Fruit fly (Drosophila melanogaster): ENCODE measurements around the gene Icmt.

Icmt gene

DNA sequence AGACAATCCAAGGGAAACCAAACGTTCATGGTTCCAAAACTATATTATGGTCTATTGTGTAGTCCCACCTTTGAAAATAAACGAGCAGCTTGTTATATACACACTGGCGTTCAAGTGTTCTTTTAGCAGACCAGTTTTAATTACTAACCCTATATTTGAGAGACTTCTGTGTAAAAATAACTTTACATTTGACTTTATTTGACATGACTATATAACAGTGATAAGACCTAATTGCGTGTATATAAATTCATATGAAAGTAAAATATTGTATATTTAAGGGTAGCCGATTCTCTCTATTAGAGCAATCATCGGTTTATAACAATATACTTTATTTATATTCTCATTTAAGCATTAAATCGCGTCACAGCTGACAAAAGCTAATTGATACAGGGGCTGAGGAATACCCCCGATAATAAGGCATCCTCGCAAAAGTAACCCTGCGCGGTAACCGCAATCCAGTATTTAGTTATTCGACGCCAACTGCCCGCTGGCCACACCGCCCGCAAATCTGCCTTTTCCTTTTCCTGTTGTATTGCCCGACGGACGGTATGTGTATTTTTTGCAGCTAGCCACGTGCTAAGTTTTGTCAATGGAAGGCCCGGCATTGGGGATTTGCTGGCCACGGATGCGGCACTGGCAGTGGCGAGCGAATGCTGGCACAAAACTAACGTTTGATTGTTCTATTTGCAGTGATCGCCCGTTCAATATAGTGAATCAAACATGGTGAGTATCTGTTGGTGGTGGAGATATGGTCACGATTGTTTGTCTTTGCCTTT lies 23.4 kb downstream of the Icmt start, which contains the start of gene RpS4 (continued):
- TF ChIP-seq CG18011 (GFP tag; optimal IDR thresholded peaks at IDR 0.05) = peak; percentile 98
- TF ChIP-seq CG12942 (GFP tag; optimal IDR thresholded peaks at IDR 0.05) = peak; percentile 54
- TF ChIP-seq Six4 (GFP tag; optimal IDR thresholded peaks at IDR 0.05) = peak; percentile 66
- peak; percentile 72 for TF ChIP-seq CG14710 (tag; optimal IDR thresholded peaks at IDR 0.05)
- peak; percentile 95 for TF ChIP-seq CG11456 (GFP tag; IDR thresholded peaks at IDR 0.05)
- TF ChIP-seq CG33213 (GFP tag; optimal IDR thresholded peaks at IDR 0.05) = peak; percentile 91
- no peak for TF ChIP-seq Dfd (GFP tag; optimal IDR thresholded peaks at IDR 0.05)
- peak; percentile 69 for TF ChIP-seq luna (GFP tag; optimal IDR thresholded peaks at IDR 0.05)
- TF ChIP-seq CG2120 (GFP tag; optimal IDR thresholded peaks at IDR 0.05) = peak; percentile 71
- peak; percentile 82 for TF ChIP-seq CG17802 (tag; optimal IDR thresholded peaks at IDR 0.05)
- TF ChIP-seq CG10959 (GFP tag; IDR thresholded peaks at IDR 0.05) = peak; percentile 77
- peak; percentile 91 for TF ChIP-seq CG13775 (GFP tag; optimal IDR thresholded peaks at IDR 0.05)
- TF ChIP-seq CG6854 (GFP tag; optimal IDR thresholded peaks at IDR 0.05) = peak; percentile 94
- TF ChIP-seq Opbp (GFP tag; IDR thresholded peaks at IDR 0.05; ENCODE audit: partially characterized antibody) = peak; percentile 29; the same call in 2 of the 3 replicates
- no peak for TF ChIP-seq CG34224 (GFP tag; IDR thresholded peaks at IDR 0.05; ENCODE audit: partially characterized antibody)
- TF ChIP-seq bab2 (GFP tag; optimal IDR thresholded peaks at IDR 0.05) = peak; percentile 63
- TF ChIP-seq Hr3 (GFP tag; optimal IDR thresholded peaks at IDR 0.05) = peak; percentile 66
- TF ChIP-seq CG17186 (GFP tag; optimal IDR thresholded peaks at IDR 0.05) = peak; percentile 94
- peak; percentile 11 for TF ChIP-seq abd-A (tag; optimal IDR thresholded peaks at IDR 0.05)
- TF ChIP-seq Hand (GFP tag; optimal IDR thresholded peaks at IDR 0.05) = peak; percentile 95
- peak; percentile 95 for TF ChIP-seq CG3281 (GFP tag; optimal IDR thresholded peaks at IDR 0.05)
- TF ChIP-seq CG32532 (GFP tag; IDR thresholded peaks at IDR 0.05) = peak; percentile 92
- peak; percentile 68 for TF ChIP-seq pum (GFP tag; optimal IDR thresholded peaks at IDR 0.05)
- TF ChIP-seq Camta (GFP tag; optimal IDR thresholded peaks at IDR 0.05) = peak; percentile 79
- TF ChIP-seq Lhr (GFP tag; optimal IDR thresholded peaks at IDR 0.05) = peak; percentile 93
- peak; percentile 73 for TF ChIP-seq shn (GFP tag; optimal IDR thresholded peaks at IDR 0.05)
- peak; percentile 72 for TF ChIP-seq CG17829 (tag; optimal IDR thresholded peaks at IDR 0.05)
- peak; percentile 62 for TF ChIP-seq twi (tag; optimal IDR thresholded peaks at IDR 0.05)
- peak; percentile 82 for TF ChIP-seq Mad (GFP tag; optimal IDR thresholded peaks at IDR 0.05)
- TF ChIP-seq fd3F (GFP tag; optimal IDR thresholded peaks at IDR 0.05) = peak; percentile 76
- TF ChIP-seq Rx (GFP tag; IDR thresholded peaks at IDR 0.05) = peak; percentile 85
- TF ChIP-seq CG11723 (GFP tag; optimal IDR thresholded peaks at IDR 0.05) = peak; percentile 93
- TF ChIP-seq CG1529 (GFP tag; optimal IDR thresholded peaks at IDR 0.05) = peak; percentile 89
- TF ChIP-seq CG3726 (GFP tag; IDR thresholded peaks at IDR 0.05) = peak; percentile 82
- peak; percentile 80 for TF ChIP-seq CG8089 (GFP tag; optimal IDR thresholded peaks at IDR 0.05)
- TF ChIP-seq Chrac-16 (GFP tag; optimal IDR thresholded peaks at IDR 0.05) = peak; percentile 46
- peak; percentile 35; the same call in 1 of the 3 replicates for TF ChIP-seq HLH4C (GFP tag; IDR thresholded peaks at IDR 0.05; ENCODE audit: partially characterized antibody)
- peak; percentile 89 for TF ChIP-seq CG14014 (GFP tag; IDR thresholded peaks at IDR 0.05)
- peak; percentile 77 to 78 for TF ChIP-seq Hr51 (GFP tag; optimal IDR thresholded peaks at IDR 0.05)
- TF ChIP-seq CG18599 (GFP tag; optimal IDR thresholded peaks at IDR 0.05) = peak; percentile 90
- TF ChIP-seq Trl (optimal IDR thresholded peaks at IDR 0.05) = no peak
- peak; percentile 89 for TF ChIP-seq Trl (GFP tag; optimal IDR thresholded peaks at IDR 0.05)
- peak; percentile 68 for TF ChIP-seq CG4617 (GFP tag; optimal IDR thresholded peaks at IDR 0.05; ENCODE audit: borderline replicate concordance)
- peak in 1 of 3 experiments; percentile 40 for TF ChIP-seq lola (GFP tag; optimal IDR thresholded peaks at IDR 0.05)
- TF ChIP-seq CG6654 (GFP tag; optimal IDR thresholded peaks at IDR 0.05) = peak; percentile 61
- peak; percentile 78 for TF ChIP-seq dmrt11E (tag; optimal IDR thresholded peaks at IDR 0.05)
- TF ChIP-seq CG17359 (tag; optimal IDR thresholded peaks at IDR 0.05) = peak; percentile 84
- TF ChIP-seq Hmr (GFP tag; optimal IDR thresholded peaks at IDR 0.05) = peak; percentile 96

All from whole organism, embryonic.